Worm (Caenorhabditis elegans) whole organism, L1 larva: Measurements from ENCODE around the gene acy-1.

ENCODE experiments used
- C16A3.4 ChIP-seq: fragments of 150-350 bp; optimal IDR thresholded peaks from 2 replicates; lab custom pipeline; 2014; ENCODE audit warnings: missing biosample characterization, missing genetic modification characterization
- C34B4.2 ChIP-seq: sonication (generic microtip); optimal IDR thresholded peaks from 2 replicates; lab custom pipeline; 2017; ENCODE audit warnings: mild to moderate bottlenecking, missing genetic modification characterization, missing compliant biosample characterization
- F16B12.6 ChIP-seq: fragments of 150-350 bp; optimal IDR thresholded peaks from 2 replicates; lab custom pipeline; 2014; ENCODE audit warnings: missing biosample characterization, missing genetic modification characterization
- Y116A8C.19 ChIP-seq: sonication (generic microtip); optimal IDR thresholded peaks from 2 replicates; lab custom pipeline; 2016; ENCODE audit warnings: missing compliant biosample characterization, missing genetic modification characterization, borderline replicate concordance
- aha-1 ChIP-seq: fragments of 150-350 bp; optimal IDR thresholded peaks from 2 replicates; lab custom pipeline; 2014; ENCODE audit warnings: missing biosample characterization, missing genetic modification characterization
- alr-1 ChIP-seq: fragments of 200-800 bp; sonication (Bioruptor generic); optimal IDR thresholded peaks from 2 replicates; lab custom pipeline; 2018; ENCODE audit warnings: borderline replicate concordance, mild to moderate bottlenecking, missing genetic modification characterization, missing compliant biosample characterization
- aly-2 ChIP-seq: fragments of 150-350 bp; optimal IDR thresholded peaks from 2 replicates; lab custom pipeline; 2014; ENCODE audit warnings: missing biosample characterization, missing genetic modification characterization
- ceh-63 ChIP-seq: fragments of 200-800 bp; sonication (Bioruptor generic); optimal IDR thresholded peaks from 2 replicates; lab custom pipeline; 2018; ENCODE audit warnings: mild to moderate bottlenecking, missing genetic modification characterization, missing compliant biosample characterization
- ceh-8 ChIP-seq: fragments of 200-800 bp; sonication (Bioruptor generic); optimal IDR thresholded peaks from 2 replicates; lab custom pipeline; 2018; ENCODE audit warnings: mild to moderate bottlenecking, missing genetic modification characterization, moderate library complexity, missing compliant biosample characterization
- ceh-82 ChIP-seq, 3 experiments: fragments of 150-350 bp in 1 of 3; sonication (generic microtip) in 2 of 3; optimal IDR thresholded peaks; 2 replicates each; lab custom pipeline; 2014 to 2017; ENCODE audit warnings: missing biosample characterization in 3 of 3, missing genetic modification characterization in 3 of 3
- ces-1 ChIP-seq: fragments of 150-350 bp; optimal IDR thresholded peaks from 2 replicates; lab custom pipeline; 2014; ENCODE audit warnings: missing biosample characterization, missing genetic modification reagents, missing genetic modification characterization
- dpl-1 ChIP-seq, 3 experiments: fragments of 150-350 bp in 2 of 3; sonication (generic microtip) in 1 of 3; optimal IDR thresholded peaks; 2 replicates each; lab custom pipeline; 2014 to 2017; ENCODE audit warnings: missing biosample characterization in 3 of 3, missing genetic modification characterization in 3 of 3, missing genetic modification reagents in 3 of 3
- dsc-1 ChIP-seq: sonication (generic microtip); optimal IDR thresholded peaks from 2 replicates; lab custom pipeline; 2016; ENCODE audit warnings: mild to moderate bottlenecking, missing genetic modification characterization, missing compliant biosample characterization
- efl-1 ChIP-seq, 4 experiments: fragments of 150-350 bp; optimal IDR thresholded peaks in 3 of 4; peaks in 1 of 4; 1 replicate in 1 of 4; 2 replicates in 3 of 4; lab custom pipeline; 2014; ENCODE audit warnings: missing biosample characterization in 2 of 4, missing genetic modification characterization in 2 of 4, missing genetic modification reagents in 2 of 4
- egl-27 ChIP-seq, 2 experiments: fragments of 150-350 bp in 1 of 2; sonication (generic microtip); optimal IDR thresholded peaks; 3 replicates each; lab custom pipeline; 2017 to 2018; ENCODE audit warnings: missing biosample characterization in 2 of 2, missing genetic modification characterization in 2 of 2, missing genetic modification reagents in 2 of 2
- elt-3 ChIP-seq, 6 experiments: fragments of 150-350 bp in 1 of 6; sonication (generic microtip); optimal IDR thresholded peaks; 2 replicates each; lab custom pipeline; 2017 to 2018; ENCODE audit warnings: missing biosample characterization in 6 of 6, missing genetic modification characterization in 6 of 6, inconsistent platforms in 1 of 6
- ets-5 ChIP-seq: fragments of 200-800 bp; sonication (Bioruptor generic); IDR thresholded peaks from 2 replicates; pipeline ENCODE4 v1.3.6; 2022; ENCODE audit warnings: missing genetic modification characterization, missing compliant biosample characterization
- irx-1 ChIP-seq: sonication (generic microtip); optimal IDR thresholded peaks from 2 replicates; lab custom pipeline; 2016; ENCODE audit warnings: missing genetic modification characterization, missing compliant biosample characterization
- jun-1 ChIP-seq: fragments of 150-350 bp; optimal IDR thresholded peaks from 2 replicates; lab custom pipeline; 2014; ENCODE audit warnings: missing biosample characterization, missing genetic modification reagents, missing genetic modification characterization
- lin-14 ChIP-seq: fragments of 200-800 bp; sonication (Bioruptor generic); optimal IDR thresholded peaks from 2 replicates; lab custom pipeline; 2018; ENCODE audit warnings: mild to moderate bottlenecking, missing genetic modification characterization, moderate library complexity, missing compliant biosample characterization
- lin-35 ChIP-seq, 2 experiments: fragments of 150-350 bp; optimal IDR thresholded peaks; 2 replicates each; lab custom pipeline; 2014; ENCODE audit warnings: missing biosample characterization in 2 of 2, missing genetic modification characterization in 2 of 2, missing genetic modification reagents in 2 of 2
- lin-39 ChIP-seq: fragments of 150-350 bp; optimal IDR thresholded peaks from 2 replicates; lab custom pipeline; 2014; ENCODE audit warnings: missing biosample characterization, missing genetic modification reagents, missing genetic modification characterization
- lir-3 ChIP-seq: sonication (generic microtip); optimal IDR thresholded peaks from 2 replicates; lab custom pipeline; 2016; ENCODE audit warnings: mild to moderate bottlenecking, missing genetic modification characterization, moderate library complexity, missing compliant biosample characterization; ENCODE audit not compliant: poor library complexity
- lsy-2 ChIP-seq, 2 experiments: fragments of 150-350 bp; optimal IDR thresholded peaks; 2 replicates each; lab custom pipeline; 2014; ENCODE audit warnings: missing biosample characterization in 2 of 2, missing genetic modification characterization in 2 of 2
- mab-9 ChIP-seq: fragments of 200-800 bp; sonication (Bioruptor generic); IDR thresholded peaks from 2 replicates; pipeline ENCODE4 v1.3.6; 2022; ENCODE audit warnings: missing genetic modification reagents, missing genetic modification characterization, missing compliant biosample characterization
- mdl-1 ChIP-seq, 2 experiments: fragments of 150-350 bp; optimal IDR thresholded peaks; 2 replicates each; lab custom pipeline; 2014 to 2017; ENCODE audit warnings: missing biosample characterization in 2 of 2, missing genetic modification characterization in 2 of 2, inconsistent platforms in 1 of 2
- mef-2 ChIP-seq: fragments of 150-350 bp; optimal IDR thresholded peaks from 2 replicates; lab custom pipeline; 2014; ENCODE audit warnings: missing biosample characterization, missing genetic modification characterization
- mep-1 ChIP-seq: fragments of 150-350 bp; optimal IDR thresholded peaks from 2 replicates; lab custom pipeline; 2014; ENCODE audit warnings: missing biosample characterization, missing genetic modification characterization
- nhr-12 ChIP-seq: sonication (generic microtip); optimal IDR thresholded peaks from 2 replicates; lab custom pipeline; 2017; ENCODE audit warnings: missing biosample characterization, missing genetic modification characterization
- nhr-19 ChIP-seq: fragments of 200-800 bp; sonication (Bioruptor generic); conservative IDR thresholded peaks from 2 replicates; pipeline ENCODE4 v1.3.6; 2022; ENCODE audit warnings: missing genetic modification characterization, missing compliant biosample characterization
- nhr-20 ChIP-seq: sonication (generic microtip); optimal IDR thresholded peaks from 2 replicates; lab custom pipeline; 2016; ENCODE audit warnings: mild to moderate bottlenecking, missing genetic modification characterization, missing compliant biosample characterization
- nhr-237 ChIP-seq: fragments of 150-350 bp; optimal IDR thresholded peaks from 2 replicates; lab custom pipeline; 2014; ENCODE audit warnings: missing biosample characterization, missing genetic modification characterization
- nhr-71 ChIP-seq: sonication (generic microtip); optimal IDR thresholded peaks from 2 replicates; lab custom pipeline; 2016; ENCODE audit warnings: mild to moderate bottlenecking, missing genetic modification characterization, moderate library complexity, missing compliant biosample characterization
- nhr-77 ChIP-seq: fragments of 150-350 bp; optimal IDR thresholded peaks from 2 replicates; lab custom pipeline; 2014; ENCODE audit warnings: missing biosample characterization, missing genetic modification characterization
- nhr-85 ChIP-seq: sonication (generic microtip); peaks from one replicate; lab custom pipeline; 2016; ENCODE audit warnings: missing genetic modification characterization, inconsistent platforms, missing compliant biosample characterization
- nhr-90 ChIP-seq: sonication (generic microtip); optimal IDR thresholded peaks from 2 replicates; lab custom pipeline; 2016; ENCODE audit warnings: mild to moderate bottlenecking, missing genetic modification characterization, missing compliant biosample characterization; ENCODE audit not compliant: poor library complexity
- pax-3 ChIP-seq: fragments of 200-800 bp; sonication (Bioruptor generic); optimal IDR thresholded peaks from 2 replicates; lab custom pipeline; 2018; ENCODE audit warnings: mild to moderate bottlenecking, missing genetic modification characterization, moderate library complexity, missing compliant biosample characterization
- skn-1 ChIP-seq: fragments of 150-350 bp; optimal IDR thresholded peaks from 2 replicates; lab custom pipeline; 2014; ENCODE audit warnings: missing biosample characterization, missing genetic modification characterization
- snpc-4 ChIP-seq: fragments of 150-350 bp; optimal IDR thresholded peaks from 2 replicates; lab custom pipeline; 2014; ENCODE audit warnings: missing biosample characterization, missing genetic modification characterization
- snu-23 ChIP-seq: sonication (generic microtip); optimal IDR thresholded peaks from 2 replicates; lab custom pipeline; 2016; ENCODE audit warnings: missing genetic modification characterization, missing compliant biosample characterization
- sup-37 ChIP-seq: fragments of 200-800 bp; sonication (Bioruptor generic); optimal IDR thresholded peaks from 2 replicates; lab custom pipeline; 2018; ENCODE audit warnings: mild to moderate bottlenecking, missing genetic modification characterization, missing compliant biosample characterization
- tlp-1 ChIP-seq: fragments of 150-350 bp; optimal IDR thresholded peaks from 2 replicates; lab custom pipeline; 2014; ENCODE audit warnings: missing biosample characterization, missing genetic modification characterization
- unc-130 ChIP-seq: fragments of 150-350 bp; optimal IDR thresholded peaks from 2 replicates; lab custom pipeline; 2017; ENCODE audit warnings: missing biosample characterization, missing genetic modification characterization, inconsistent platforms

Gene acy-1

DNA sequence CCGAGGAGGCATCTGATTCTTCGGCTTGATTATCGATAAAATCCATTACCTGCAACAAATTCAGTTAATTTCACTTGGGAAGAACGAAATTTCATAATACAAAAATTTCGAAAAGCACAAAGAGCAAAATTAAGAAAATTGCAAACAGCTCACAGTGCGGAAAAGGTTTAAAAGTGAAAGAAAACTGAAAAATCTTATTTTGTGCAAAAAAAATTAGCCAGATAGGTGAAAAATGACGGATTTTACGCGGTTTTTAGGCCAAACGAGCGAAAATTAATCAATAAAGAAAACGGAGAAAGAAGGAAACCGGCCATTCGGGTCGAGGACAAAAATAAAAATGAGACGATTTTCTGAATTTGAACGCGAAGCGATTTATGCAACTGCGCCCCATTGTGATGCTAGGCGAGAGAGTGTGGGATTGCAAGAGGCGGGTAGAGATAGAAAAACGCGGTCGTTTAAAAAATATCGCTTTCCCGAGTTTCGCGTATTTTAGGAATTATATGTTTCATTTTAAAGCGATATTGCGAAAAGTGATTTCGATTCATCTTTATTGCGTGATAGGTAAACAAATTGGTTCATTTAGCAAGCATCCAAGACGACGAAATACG is 1.2 kb upstream of the acy-1 start, which contains the start of gene emb-5 (continued):
- TF ChIP-seq nhr-20 (tag; lab: Kevin White, UChicago) (peak; percentile 67), ceh-8 (GFP tag; lab: Kevin White, UChicago) (no peak), aha-1 (tag; lab: Kevin White, UChicago) (no peak), mab-9 (GFP tag; lab: Robert Waterston, UW) (peak; percentile 40; the same call in 1 of the 2 replicates), ceh-82 (tag; optimal IDR thresholded peaks at IDR 0.05; lab: Kevin White, UChicago) (peak; percentile 30 to 85 (median 74)), irx-1 (tag; lab: Kevin White, UChicago) (peak; percentile 44), ces-1 (no peak), nhr-12 (tag; lab: Kevin White, UChicago) (no peak), lir-3 (tag; lab: Kevin White, UChicago) (peak; percentile 0), aly-2 (tag; lab: Kevin White, UChicago) (peak; percentile 7), pax-3 (tag; lab: Kevin White, UChicago) (peak; percentile 28), elt-3 (tag; optimal IDR thresholded peaks at IDR 0.05; lab: Kevin White, UChicago) (peak in 1 of 6 experiments; percentile 38), F16B12.6 (tag; lab: Kevin White, UChicago) (peak; percentile 58), nhr-19 (GFP tag; lab: Robert Waterston, UW) (peak; percentile 76)

DNA sequence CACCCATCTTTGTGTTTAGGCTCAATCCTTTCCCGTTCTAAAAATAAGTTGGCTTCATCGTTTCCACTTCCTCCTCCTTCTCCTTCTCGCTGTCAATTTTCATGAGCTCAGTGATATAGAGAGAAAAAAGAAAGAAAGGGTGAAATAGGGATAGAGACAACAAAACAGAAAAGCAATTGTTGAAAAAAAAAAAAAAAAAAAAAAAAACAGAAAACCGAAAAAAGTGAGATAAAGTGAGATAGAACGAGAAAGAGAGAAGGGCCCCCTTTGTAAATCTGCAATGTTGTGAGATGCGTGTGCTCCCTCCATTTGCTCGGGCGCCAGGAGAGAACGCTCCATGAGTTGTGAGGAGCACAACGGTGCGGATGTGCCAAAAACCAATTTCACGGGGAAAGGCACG is 2.0 kb downstream of the acy-1 start:
- TF ChIP-seq nhr-71 (tag; lab: Kevin White, UChicago) (peak; percentile 50), irx-1 (tag; lab: Kevin White, UChicago) (no peak), nhr-19 (GFP tag; lab: Robert Waterston, UW) (no peak; the same call in 1 of the 2 replicates), mep-1 (tag; lab: Kevin White, UChicago) (peak; percentile 58), ceh-63 (GFP tag; lab: Kevin White, UChicago) (no peak), lin-14 (GFP tag; lab: Kevin White, UChicago) (peak; percentile 69), dpl-1 (GFP tag; optimal IDR thresholded peaks at IDR 0.05; lab: Kevin White, UChicago) (peak in 1 of 3 experiments; percentile 6), nhr-77 (tag; lab: Kevin White, UChicago) (no peak), mdl-1 (tag; optimal IDR thresholded peaks at IDR 0.05; lab: Kevin White, UChicago) (no peak), snu-23 (GFP tag; lab: Kevin White, UChicago) (no peak), lin-39 (tag; lab: Kevin White, UChicago) (no peak), lin-35 (GFP tag; optimal IDR thresholded peaks at IDR 0.05; lab: Kevin White, UChicago) (peak in 1 of 2 experiments; percentile 18), alr-1 (tag; lab: Kevin White, UChicago) (no peak), Y116A8C.19 (no peak), nhr-90 (tag; lab: Kevin White, UChicago) (no peak), unc-130 (tag; lab: Kevin White, UChicago) (no peak), nhr-85 (no peak), efl-1 (optimal IDR thresholded peaks at IDR 0.05; lab: Kevin White, UChicago) (peak in 1 of 2 experiments; percentile 18), efl-1 (GFP tag; optimal IDR thresholded peaks at IDR 0.05 in 1 of 2; lab: Kevin White, UChicago) (peak in 1 of 2 experiments; percentile 14), ets-5 (GFP tag; lab: Robert Waterston, UW) (no peak), C16A3.4 (no peak), sup-37 (no peak), tlp-1 (tag; lab: Kevin White, UChicago) (no peak), C34B4.2 (tag; lab: Kevin White, UChicago) (no peak), nhr-237 (tag; lab: Kevin White, UChicago) (no peak), egl-27 (tag; optimal IDR thresholded peaks at IDR 0.05; lab: Kevin White, UChicago) (no peak), dsc-1 (tag; lab: Kevin White, UChicago) (peak; percentile 8), skn-1 (no peak), snpc-4 (tag; lab: Kevin White, UChicago) (no peak), lsy-2 (tag; optimal IDR thresholded peaks at IDR 0.05; lab: Kevin White, UChicago) (peak in 1 of 2 experiments; percentile 46), jun-1 (tag; lab: Kevin White, UChicago) (no peak), mef-2 (peak; percentile 26)
